Fruit fly (Drosophila melanogaster) whole organism: ENCODE measurements around the gene CG13445.

ENCODE experiments used
- Dll ChIP-seq: fragments of >200 bp; optimal IDR thresholded peaks from 2 replicates; lab custom pipeline; 2017
- usp ChIP-seq: fragments of >200 bp; optimal IDR thresholded peaks from 2 replicates; lab custom pipeline; 2017; ENCODE audit warnings: missing biosample characterization, missing genetic modification characterization, mixed read lengths

dm6 chr3L:15777383-15777782 lies 31.9 kb upstream of the CG13445 start:
- TF ChIP-seq usp (GFP tag; lab: Kevin White, UChicago) (no peak), Dll (no peak)
